Fruit fly (Drosophila melanogaster) S2 (cell line): ENCODE results near the gene CG13083.

ENCODE experiments used
- CG8478 ChIP-seq: fragments of >200 bp; optimal IDR thresholded peaks from 2 replicates; lab custom pipeline; 2018
- CTCF ChIP-seq, 2 experiments: fragments of >200 bp; optimal IDR thresholded peaks; 2 replicates each; lab custom pipeline; 2018

CG13083 gene

DNA sequence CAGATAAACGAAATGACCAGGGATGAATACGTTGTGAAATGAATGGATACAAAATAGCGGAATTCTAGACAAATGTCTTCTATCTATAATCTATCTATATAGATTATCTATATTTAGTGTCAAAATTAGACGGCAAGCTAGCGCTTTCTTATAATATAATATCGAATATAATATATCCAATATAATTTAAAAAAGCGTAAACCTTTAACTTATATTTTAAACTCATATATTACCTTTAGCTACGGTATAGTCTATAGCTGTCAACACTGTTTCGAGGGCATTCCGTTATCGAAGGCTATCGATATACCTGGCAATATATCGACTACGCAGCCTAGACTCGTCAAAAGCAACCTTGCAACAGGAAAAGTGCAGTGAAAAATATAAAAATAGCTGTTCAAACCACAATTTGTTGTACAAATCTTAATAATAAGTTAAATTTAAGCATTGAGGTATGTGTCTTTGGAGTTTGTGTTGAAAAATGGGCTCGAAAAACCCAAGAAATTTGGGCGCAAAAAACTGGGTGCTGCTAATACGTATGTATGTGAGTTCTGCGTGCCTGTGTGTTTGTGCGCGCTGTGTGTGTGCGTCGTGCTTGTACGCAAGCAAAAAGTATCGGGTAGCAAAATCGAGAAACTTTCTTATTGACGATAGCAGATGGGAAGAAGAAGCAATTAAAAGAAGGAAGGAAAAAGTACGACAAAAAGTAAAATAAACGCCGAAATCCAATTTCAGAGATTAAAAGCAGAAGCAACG, 5.8 kb downstream of the CG13083 start, which contains the start of the genes swm and Ctu2:
TSS of gene swm (plus strand) at position 318 of the 753 bp plus-strand sequence.
TSS of gene Ctu2 (minus strand) at position 320 of the 753 bp plus-strand sequence.
- TF ChIP-seq CTCF (optimal IDR thresholded peaks at IDR 0.05; lab: Kevin White, UChicago) (no peak), CG8478 (no peak)

DNA sequence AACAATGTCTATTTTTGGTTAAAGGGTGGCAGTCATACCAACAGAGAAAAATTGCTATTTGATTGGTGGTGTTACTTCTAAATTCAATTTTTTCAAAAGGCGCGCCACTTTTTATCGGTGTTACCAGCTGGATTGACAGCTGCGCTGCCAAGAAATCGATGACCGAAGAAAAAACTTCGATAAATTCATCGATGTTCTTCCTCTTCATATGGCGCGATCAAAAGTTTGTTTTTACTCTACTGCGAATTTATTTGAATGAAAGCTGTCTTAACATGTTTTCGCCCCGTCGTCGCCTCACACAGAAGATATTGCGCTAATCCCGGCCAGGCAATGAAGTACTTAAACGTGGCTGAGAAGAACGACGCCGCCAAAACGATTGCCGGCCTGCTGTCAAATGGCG, 10.7 kb downstream of the CG13083 start, which contains the start of gene Top3alpha:
TSS of gene Top3alpha (plus strand) at position 186 of the 400 bp plus-strand sequence.
- no peak for TF ChIP-seq CTCF (optimal IDR thresholded peaks at IDR 0.05; lab: Kevin White, UChicago)
- TF ChIP-seq CG8478 = no peak

DNA sequence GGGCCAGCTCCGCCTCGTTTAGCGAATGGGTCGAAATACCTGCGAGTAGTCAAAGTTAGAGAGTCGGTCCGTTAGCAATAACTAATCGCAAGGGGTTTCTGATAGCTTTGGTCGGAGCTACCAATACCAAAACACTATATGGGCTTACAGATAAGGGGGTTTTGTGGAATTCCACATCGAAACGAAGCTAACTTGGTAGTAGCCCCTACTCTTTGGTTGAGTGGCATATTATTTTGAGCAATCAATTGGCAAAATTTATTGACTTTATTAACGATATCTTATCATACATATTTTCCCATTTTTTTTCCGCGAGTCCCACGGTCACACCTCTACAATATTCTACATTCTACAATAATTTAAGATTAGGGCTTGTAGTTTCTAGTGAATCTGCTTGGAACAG, 19.0 kb downstream of the CG13083 start:
- no peak for TF ChIP-seq CTCF (optimal IDR thresholded peaks at IDR 0.05; lab: Kevin White, UChicago)
- no peak for TF ChIP-seq CG8478

DNA sequence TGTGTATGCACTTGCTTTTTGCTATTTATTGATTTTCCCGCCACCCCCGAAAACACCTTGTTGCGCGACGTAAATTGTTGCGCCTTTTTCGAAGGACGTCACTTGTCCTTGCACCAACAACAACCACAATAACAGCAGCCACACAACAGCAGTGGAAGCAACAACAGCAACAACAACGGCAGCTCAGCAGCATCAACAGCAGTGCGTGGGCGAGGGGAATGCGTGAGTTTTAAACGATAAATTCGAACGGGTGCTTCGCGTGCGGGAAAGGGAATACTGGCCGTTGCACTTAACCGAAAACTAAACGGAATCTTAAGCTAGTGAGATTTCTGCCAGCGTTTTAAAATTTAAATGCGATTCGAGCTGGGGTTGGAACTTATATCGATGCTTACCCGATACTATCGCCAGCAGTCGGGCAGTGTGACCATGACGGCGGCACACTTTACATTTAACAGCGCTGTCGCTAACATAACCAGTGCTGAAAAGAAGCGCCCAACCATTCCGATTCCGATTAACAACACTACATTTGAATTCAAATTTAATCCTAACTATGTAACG, 21.1 kb downstream of the CG13083 start, which contains the start of gene cyst:
TSS of gene cyst (minus strand) at position 404 of the 558 bp plus-strand sequence.
- TF ChIP-seq CG8478 = no peak
- TF ChIP-seq CTCF (optimal IDR thresholded peaks at IDR 0.05; lab: Kevin White, UChicago) = peak in 1 of 2 experiments; percentile 27

DNA sequence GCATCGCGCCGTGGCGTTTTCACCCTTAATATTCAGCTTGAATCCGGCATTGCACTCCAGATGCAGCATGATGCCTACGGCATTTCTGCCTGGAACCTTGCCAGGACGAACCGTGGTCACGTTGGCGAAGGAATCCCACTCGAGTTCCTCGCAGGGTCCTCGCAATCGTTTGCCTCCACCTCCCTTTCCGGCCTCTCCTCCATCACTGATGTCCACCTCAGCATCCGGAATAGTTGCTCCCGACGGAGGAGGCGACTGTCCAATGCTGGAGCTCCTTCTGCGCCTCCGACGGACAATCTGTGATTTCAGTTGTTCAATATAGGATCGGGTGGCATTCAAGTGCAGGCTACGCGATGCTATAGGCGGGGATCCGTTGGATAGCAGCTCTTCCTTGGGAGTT, 24.9 kb downstream of the CG13083 start:
- TF ChIP-seq CTCF (optimal IDR thresholded peaks at IDR 0.05; lab: Kevin White, UChicago) = no peak
- TF ChIP-seq CG8478 = no peak

DNA sequence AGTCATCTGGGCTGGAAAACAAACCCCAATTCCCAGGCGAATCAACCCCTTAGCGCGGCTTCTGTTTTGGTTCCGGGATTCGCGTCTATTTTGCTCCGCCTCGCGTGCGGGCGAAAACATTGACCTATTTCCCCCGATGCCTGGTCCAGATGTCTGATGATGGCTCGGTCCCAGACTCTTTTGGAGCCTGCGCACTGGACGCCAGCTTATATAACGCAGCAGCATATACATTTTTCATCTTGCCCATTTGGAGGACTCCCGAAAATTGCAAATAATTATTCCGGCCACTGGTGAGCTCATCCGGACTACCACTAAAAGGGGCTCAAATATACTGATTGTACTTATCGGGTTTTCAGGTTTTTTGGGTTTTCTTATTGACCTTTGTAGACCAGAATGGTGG, 28.8 kb downstream of the CG13083 start:
- TF ChIP-seq CG8478 (no peak), CTCF (optimal IDR thresholded peaks at IDR 0.05; lab: Kevin White, UChicago) (no peak)

DNA sequence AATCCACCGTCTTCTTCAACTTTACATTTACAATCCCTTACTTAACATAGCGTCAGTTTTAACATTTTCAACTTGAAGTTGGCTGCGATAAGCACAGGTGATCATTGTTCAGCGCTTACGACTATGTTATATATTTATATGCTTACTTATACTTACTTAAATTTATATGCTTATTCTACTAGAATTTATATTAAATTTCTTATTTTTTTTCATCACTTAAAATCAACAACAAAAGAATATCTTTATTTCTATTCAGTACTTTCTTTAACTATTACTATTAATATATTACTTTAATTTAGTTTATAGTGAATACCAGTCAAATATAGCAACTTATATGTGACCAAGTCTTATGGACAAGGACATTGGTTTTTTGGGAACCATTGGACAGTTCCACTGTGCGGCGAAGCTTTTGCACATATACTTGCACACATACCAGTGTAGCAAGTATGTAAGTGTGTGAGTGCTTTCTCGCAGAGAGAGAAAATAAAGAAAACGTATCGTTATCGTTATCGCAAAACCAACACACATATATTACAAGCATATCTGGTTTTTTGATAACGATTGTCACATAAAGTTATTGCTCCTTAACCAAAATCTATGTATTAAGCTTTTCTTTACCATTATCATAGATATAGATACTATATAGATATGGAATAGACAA, 30.0 kb downstream of the CG13083 start, which contains the start of gene Hasp:
TSS of gene Hasp (minus strand) at position 51 of the 661 bp plus-strand sequence.
- TF ChIP-seq CG8478 (no peak), CTCF (optimal IDR thresholded peaks at IDR 0.05; lab: Kevin White, UChicago) (no peak)

DNA sequence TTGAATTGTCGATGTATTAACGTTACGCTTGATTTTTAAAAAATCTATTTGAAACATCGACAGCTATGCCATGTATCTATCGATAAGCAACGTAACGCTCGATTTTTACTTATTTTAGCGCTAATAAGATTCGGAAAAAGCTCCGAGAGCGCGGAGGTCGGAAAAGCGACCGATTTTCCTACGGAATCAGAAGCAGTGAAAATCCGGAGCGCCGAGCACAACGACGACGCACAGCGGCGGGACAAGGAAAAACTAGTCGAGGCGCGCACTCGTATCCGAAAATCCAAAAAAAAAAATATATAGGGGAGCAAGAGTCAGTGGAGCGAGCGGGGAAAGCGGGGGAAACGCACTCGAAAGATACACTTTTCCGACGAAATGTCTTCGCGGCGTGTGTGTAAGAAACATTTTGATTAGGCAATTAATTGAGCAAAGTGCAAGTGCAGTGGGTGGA, 31.4 kb downstream of the CG13083 start, which contains the start of gene CG10132:
TSS of gene CG10132 (plus strand) at position 189 of the 451 bp plus-strand sequence.
- TF ChIP-seq CTCF (optimal IDR thresholded peaks at IDR 0.05; lab: Kevin White, UChicago) (no peak), CG8478 (no peak)

DNA sequence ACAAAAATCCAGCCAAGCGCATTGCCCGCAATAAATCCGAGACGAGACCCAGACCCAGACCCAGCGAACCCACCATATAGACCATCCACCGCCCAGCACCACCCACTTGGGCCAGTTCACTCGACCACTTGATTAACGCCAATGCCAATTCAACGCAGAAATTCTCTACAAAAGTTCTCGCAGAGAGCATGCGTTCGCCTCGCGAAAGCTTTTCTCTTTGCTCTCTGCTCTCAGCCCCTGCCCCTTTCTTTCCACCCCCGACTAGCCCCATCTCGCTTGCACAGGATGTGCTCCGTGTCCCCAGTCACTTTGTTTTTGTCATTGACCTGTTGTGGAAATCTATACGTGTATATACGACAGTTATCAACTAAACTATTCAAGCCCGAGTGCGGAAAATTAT, 32.3 kb downstream of the CG13083 start:
- TF ChIP-seq CTCF (optimal IDR thresholded peaks at IDR 0.05; lab: Kevin White, UChicago) (no peak), CG8478 (no peak)

DNA sequence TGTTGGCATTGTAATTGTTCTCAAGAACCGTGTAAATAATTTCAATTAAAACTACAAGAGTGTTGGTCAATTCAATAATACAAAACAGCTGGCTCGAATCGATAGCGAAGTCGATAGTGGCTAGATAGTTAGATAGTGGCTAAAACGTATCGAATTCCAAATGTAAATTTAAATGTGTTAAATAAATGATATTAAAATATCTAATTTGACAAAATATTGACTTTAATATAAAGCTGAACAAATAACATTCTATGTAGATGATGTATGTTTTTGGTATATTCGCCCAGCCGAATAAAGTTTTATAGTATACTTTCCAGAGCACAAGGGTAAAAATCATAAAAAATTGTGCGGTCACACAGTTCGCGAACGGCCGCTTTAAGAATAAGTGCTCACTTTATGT, 39.0 kb downstream of the CG13083 start, which contains the start of the genes Dpm1 and CG10137:
TSS of gene Dpm1 (minus strand) at position 53 of the 400 bp plus-strand sequence.
TSS of gene CG10137 (plus strand) at position 371 of the 400 bp plus-strand sequence.
- TF ChIP-seq CG8478 (no peak), CTCF (optimal IDR thresholded peaks at IDR 0.05; lab: Kevin White, UChicago) (no peak)

DNA sequence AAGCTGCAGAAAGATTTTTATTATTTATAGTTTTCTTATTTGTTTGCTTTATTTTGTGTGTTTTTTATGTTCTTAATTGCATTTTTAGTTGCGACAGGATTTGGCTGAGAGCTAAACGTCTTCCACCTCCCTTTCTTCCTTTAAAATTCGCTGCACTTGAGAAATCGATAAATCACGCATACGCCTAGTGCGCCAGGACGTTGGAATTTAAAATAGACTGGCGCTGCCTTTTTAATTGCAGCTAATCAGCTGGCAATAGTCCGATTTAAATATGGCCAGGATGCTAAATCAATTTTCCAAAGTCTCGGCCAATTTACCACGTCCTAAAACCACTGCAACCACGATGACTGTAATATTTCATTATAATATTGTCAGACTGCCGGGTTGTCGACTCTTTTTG, 39.6 kb downstream of the CG13083 start:
- TF ChIP-seq CG8478 (no peak), CTCF (optimal IDR thresholded peaks at IDR 0.05; lab: Kevin White, UChicago) (no peak)

DNA sequence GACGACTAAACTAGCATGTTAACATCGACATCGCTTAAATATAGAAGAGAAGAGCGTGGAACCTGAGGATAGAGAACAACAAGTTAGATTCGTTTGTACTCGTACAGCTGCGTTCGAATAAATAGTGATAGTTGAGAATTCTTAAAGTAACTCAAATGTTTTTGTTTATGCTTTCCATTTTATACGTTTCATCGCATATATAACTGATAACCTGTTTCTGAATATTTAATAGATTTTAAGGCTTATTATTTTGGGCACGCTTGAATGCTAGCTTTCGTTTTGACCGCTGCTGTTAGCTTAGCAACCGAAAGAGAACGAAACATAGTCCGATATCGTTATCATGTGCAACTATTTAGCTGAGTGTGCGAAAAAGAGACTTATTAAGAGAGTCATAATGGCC, 41.0 kb downstream of the CG13083 start:
- no peak for TF ChIP-seq CTCF (optimal IDR thresholded peaks at IDR 0.05; lab: Kevin White, UChicago)
- TF ChIP-seq CG8478 = no peak

DNA sequence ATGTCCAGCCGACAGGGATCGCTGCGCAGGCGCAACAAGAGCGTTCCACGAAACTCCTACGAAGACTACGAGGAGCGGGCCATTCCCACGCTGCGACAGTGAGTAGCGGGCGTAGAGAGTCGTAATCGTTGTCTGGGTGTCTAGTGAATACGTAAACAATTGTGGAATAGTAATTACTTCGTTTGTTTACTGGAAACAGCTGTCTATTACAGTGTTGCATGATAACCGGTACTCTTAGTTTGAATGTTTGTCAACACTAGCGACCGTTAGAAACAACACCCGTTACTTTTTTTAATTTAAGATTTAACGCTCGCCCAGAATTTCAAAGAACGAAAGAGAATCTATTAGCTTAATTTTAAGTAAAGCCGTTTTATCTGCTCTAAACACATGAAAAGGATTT, 42.8 kb downstream of the CG13083 start, which contains the start of gene CG10165:
TSS of gene CG10165 (minus strand) at position 214 of the 400 bp plus-strand sequence.
- TF ChIP-seq CTCF (optimal IDR thresholded peaks at IDR 0.05; lab: Kevin White, UChicago) (no peak), CG8478 (no peak)

DNA sequence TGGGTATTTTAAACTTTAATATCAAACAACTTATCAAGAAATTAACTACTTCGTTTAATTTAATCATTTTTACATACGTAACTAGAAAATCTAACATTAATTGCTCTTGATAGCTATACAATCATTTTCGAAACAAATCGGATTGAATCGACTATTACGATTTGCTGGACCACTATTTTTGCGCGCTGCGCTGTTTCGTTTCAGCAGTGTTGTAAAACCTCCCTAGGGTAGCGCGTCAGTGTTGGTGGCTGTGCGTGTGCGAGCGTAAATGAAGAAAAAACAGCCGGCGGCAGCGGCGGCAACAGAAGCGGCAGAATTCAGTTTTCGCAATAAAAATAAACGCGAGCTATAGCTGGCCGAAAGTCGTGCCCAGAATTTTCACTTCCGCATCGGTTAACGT, 46.0 kb downstream of the CG13083 start, which contains the start of gene CG33116:
TSS of gene CG33116 (plus strand) at position 233 of the 400 bp plus-strand sequence.
- TF ChIP-seq CTCF (optimal IDR thresholded peaks at IDR 0.05; lab: Kevin White, UChicago) (no peak), CG8478 (no peak)

DNA sequence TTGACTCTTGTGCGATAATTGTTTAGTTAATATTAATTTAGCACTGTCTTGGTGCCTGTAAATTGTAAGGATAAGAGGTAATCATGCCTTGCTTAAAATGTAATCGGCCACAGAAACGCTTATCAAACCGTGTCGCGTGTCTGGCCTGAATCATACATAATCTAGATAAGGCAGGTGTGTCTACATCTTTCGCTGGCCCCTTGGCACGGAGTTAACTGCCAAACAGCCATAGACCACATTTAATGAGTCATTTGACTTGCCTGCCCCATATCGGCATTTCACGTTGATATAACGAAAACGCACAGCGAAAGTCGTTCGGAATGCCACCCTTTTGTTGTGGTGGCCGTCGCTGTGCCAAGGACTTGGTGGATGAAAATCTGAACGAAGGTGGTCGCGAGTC, 47.9 kb downstream of the CG13083 start, which contains the start of gene CG31697:
TSS of gene CG31697 (plus strand) at position 215 of the 400 bp plus-strand sequence.
- TF ChIP-seq CG8478 = no peak
- no peak for TF ChIP-seq CTCF (optimal IDR thresholded peaks at IDR 0.05; lab: Kevin White, UChicago)
